Worm (Caenorhabditis elegans) whole organism, early embryonic: ENCODE results near the gene Y57G11C.1142.

ENCODE experiments used
- B0310.2 ChIP-seq: sonication (generic microtip); optimal IDR thresholded peaks from 2 replicates; lab custom pipeline; 2016; ENCODE audit warnings: mild to moderate bottlenecking, missing genetic modification characterization, missing compliant biosample characterization
- F13C5.2 ChIP-seq: sonication (generic microtip); optimal IDR thresholded peaks from 2 replicates; lab custom pipeline; 2017; ENCODE audit warnings: mild to moderate bottlenecking, missing genetic modification characterization, inconsistent platforms, missing compliant biosample characterization
- aly-1 ChIP-seq: sonication (generic microtip); optimal IDR thresholded peaks from 2 replicates; lab custom pipeline; 2016; ENCODE audit warnings: missing genetic modification characterization, missing compliant biosample characterization
- ama-1 ChIP-seq: fragments of 150-350 bp; optimal IDR thresholded peaks from 2 replicates; lab custom pipeline; 2014
- ceh-13 ChIP-seq: fragments of 200-800 bp; sonication (Bioruptor generic); optimal IDR thresholded peaks from 2 replicates; lab custom pipeline; 2018; ENCODE audit warnings: mild to moderate bottlenecking, missing genetic modification characterization, missing compliant biosample characterization
- ceh-36 ChIP-seq: sonication (generic microtip); optimal IDR thresholded peaks from 2 replicates; lab custom pipeline; 2016; ENCODE audit warnings: missing genetic modification characterization, inconsistent platforms, missing compliant biosample characterization
- ets-7 ChIP-seq: sonication (generic microtip); optimal IDR thresholded peaks from 2 replicates; lab custom pipeline; 2016; ENCODE audit warnings: missing genotype, missing genetic modification characterization, missing compliant biosample characterization
- flt-1 ChIP-seq: fragments of 200-800 bp; sonication (Bioruptor generic); IDR thresholded peaks from 2 replicates; pipeline ENCODE4 v1.3.6; 2022; ENCODE audit warnings: missing genetic modification characterization, missing compliant biosample characterization
- hmbx-1 ChIP-seq: sonication (generic microtip); optimal IDR thresholded peaks from 2 replicates; lab custom pipeline; 2016; ENCODE audit warnings: mild to moderate bottlenecking, missing genetic modification characterization, missing compliant biosample characterization
- hmg-4 ChIP-seq: fragments of 200-800 bp; sonication (Bioruptor generic); optimal IDR thresholded peaks from 2 replicates; lab custom pipeline; 2018; ENCODE audit warnings: mild to moderate bottlenecking, missing genetic modification characterization, missing compliant biosample characterization
- hnd-1 ChIP-seq: sonication (generic microtip); optimal IDR thresholded peaks from 2 replicates; lab custom pipeline; 2016; ENCODE audit warnings: missing genetic modification characterization, missing compliant biosample characterization
- pes-1 ChIP-seq: fragments of 200-800 bp; sonication (Bioruptor generic); IDR thresholded peaks from 2 replicates; pipeline ENCODE4 v1.3.6; 2022; ENCODE audit warnings: missing genetic modification reagents, missing genetic modification characterization, missing compliant biosample characterization
- scrt-1 ChIP-seq: fragments of 200-800 bp; sonication (Bioruptor generic); IDR thresholded peaks from 2 replicates; pipeline ENCODE4 v1.3.6; 2022; ENCODE audit warnings: missing genetic modification characterization, missing compliant biosample characterization
- sea-1 ChIP-seq: fragments of 200-800 bp; sonication (Bioruptor generic); conservative IDR thresholded peaks from 2 replicates; pipeline ENCODE4 v1.3.6; 2022; ENCODE audit warnings: missing genetic modification characterization, missing compliant biosample characterization
- tbx-11 ChIP-seq: fragments of 200-800 bp; sonication (Bioruptor generic); IDR thresholded peaks from 2 replicates; pipeline ENCODE4 v1.3.6; 2022; ENCODE audit warnings: missing genetic modification characterization, missing compliant biosample characterization
- tbx-37 ChIP-seq: fragments of 200-800 bp; sonication (Bioruptor generic); conservative IDR thresholded peaks from 2 replicates; pipeline ENCODE4 v1.3.6; 2022; ENCODE audit warnings: missing genetic modification reagents, missing genetic modification characterization, missing compliant biosample characterization
- tra-4 ChIP-seq: sonication (generic microtip); optimal IDR thresholded peaks from 2 replicates; lab custom pipeline; 2017; ENCODE audit warnings: missing genetic modification characterization, missing compliant biosample characterization

Gene Y57G11C.1142

ce11 chrIV:14793900-14794624 lies 8.4 kb upstream of the Y57G11C.1142 start:
- TF ChIP-seq scrt-1 (GFP tag; lab: Robert Waterston, UW) (no peak), hmg-4 (peak; percentile 16), flt-1 (no peak), pes-1 (GFP tag; lab: Robert Waterston, UW) (no peak), ceh-13 (no peak), ceh-36 (tag; lab: Kevin White, UChicago) (no peak)

- TF ChIP-seq hmg-4 (no peak), ama-1 (lab: Kevin White, UChicago) (no peak), B0310.2 (tag; lab: Kevin White, UChicago) (no peak), tra-4 (tag; lab: Kevin White, UChicago) (no peak), ceh-36 (tag; lab: Kevin White, UChicago) (no peak), F13C5.2 (tag; lab: Kevin White, UChicago) (no peak), aly-1 (no peak), hmbx-1 (tag; lab: Kevin White, UChicago) (no peak), sea-1 (GFP tag; lab: Robert Waterston, UW) (no peak)
Observed at ce11 chrIV:14795918-14796488, 6.4 kb upstream of the Y57G11C.1142 start, which contains the start of gene coq-3. Gene coq-3 (minus strand): TSS chrIV:14796324.

ce11 chrIV:14797354-14797753 lies 5.1 kb upstream of the Y57G11C.1142 start, which contains the start of the genes Y57G11C.1147 and nuo-3:
Gene Y57G11C.1147 (minus strand): TSS chrIV:14797514.
Gene nuo-3 (minus strand): TSS chrIV:14797544.
- TF ChIP-seq scrt-1 (GFP tag; lab: Robert Waterston, UW) (no peak), tra-4 (tag; lab: Kevin White, UChicago) (no peak), flt-1 (no peak), pes-1 (GFP tag; lab: Robert Waterston, UW) (no peak), ama-1 (lab: Kevin White, UChicago) (no peak), B0310.2 (tag; lab: Kevin White, UChicago) (no peak), aly-1 (no peak), hnd-1 (no peak), tbx-37 (GFP tag; lab: Robert Waterston, UW) (no peak)

ce11 chrIV:14797849-14798248 lies 4.6 kb upstream of the Y57G11C.1142 start, which contains the start of gene arl-8:
Gene arl-8 (plus strand): TSS chrIV:14798149.
- TF ChIP-seq hnd-1, result no peak
- no peak for TF ChIP-seq ceh-13
- no peak for TF ChIP-seq tra-4 (tag; lab: Kevin White, UChicago)
- no peak for TF ChIP-seq ceh-36 (tag; lab: Kevin White, UChicago)
- TF ChIP-seq B0310.2 (tag; lab: Kevin White, UChicago), result no peak
- no peak for TF ChIP-seq flt-1
- TF ChIP-seq hmg-4, result no peak
- no peak for TF ChIP-seq tbx-11 (GFP tag; lab: Robert Waterston, UW)
- TF ChIP-seq sea-1 (GFP tag; lab: Robert Waterston, UW), result no peak
- TF ChIP-seq ets-7 (tag; lab: Kevin White, UChicago), result no peak
- no peak for TF ChIP-seq pes-1 (GFP tag; lab: Robert Waterston, UW)

ce11 chrIV:14799186-14799585 lies 3.2 kb upstream of the Y57G11C.1142 start, which contains the start of gene Y57G11C.14:
Gene Y57G11C.14 (plus strand): TSS chrIV:14799311.
- TF ChIP-seq hmbx-1 (tag; lab: Kevin White, UChicago), result no peak
- TF ChIP-seq aly-1, result no peak
- no peak for TF ChIP-seq sea-1 (GFP tag; lab: Robert Waterston, UW)
- TF ChIP-seq B0310.2 (tag; lab: Kevin White, UChicago), result no peak
- TF ChIP-seq tra-4 (tag; lab: Kevin White, UChicago), result no peak
- no peak for TF ChIP-seq ets-7 (tag; lab: Kevin White, UChicago)
- no peak for TF ChIP-seq ceh-36 (tag; lab: Kevin White, UChicago)
- TF ChIP-seq pes-1 (GFP tag; lab: Robert Waterston, UW), result no peak
- TF ChIP-seq F13C5.2 (tag; lab: Kevin White, UChicago), result no peak
- TF ChIP-seq hnd-1, result no peak
- no peak for TF ChIP-seq tbx-11 (GFP tag; lab: Robert Waterston, UW)
- TF ChIP-seq flt-1, result no peak
- no peak for TF ChIP-seq tbx-37 (GFP tag; lab: Robert Waterston, UW)
- TF ChIP-seq scrt-1 (GFP tag; lab: Robert Waterston, UW), result no peak
- no peak for TF ChIP-seq ceh-13
- TF ChIP-seq hmg-4, result no peak
- TF ChIP-seq ama-1 (lab: Kevin White, UChicago), result no peak

ce11 chrIV:14800931-14801330 lies 1.5 kb upstream of the Y57G11C.1142 start:
- TF ChIP-seq pes-1 (GFP tag; lab: Robert Waterston, UW), result no peak

ce11 chrIV:14806903-14807302 lies 4.5 kb downstream of the Y57G11C.1142 start, which contains the start of gene oig-5:
Gene oig-5 (plus strand): TSS chrIV:14807203.
- TF ChIP-seq tbx-37 (GFP tag; lab: Robert Waterston, UW) (no peak), ama-1 (lab: Kevin White, UChicago) (no peak), hmg-4 (no peak), ceh-36 (tag; lab: Kevin White, UChicago) (no peak), scrt-1 (GFP tag; lab: Robert Waterston, UW) (no peak), F13C5.2 (tag; lab: Kevin White, UChicago) (no peak), tbx-11 (GFP tag; lab: Robert Waterston, UW) (no peak), aly-1 (no peak), hnd-1 (no peak), ceh-13 (no peak), B0310.2 (tag; lab: Kevin White, UChicago) (no peak)
